Fruit fly (Drosophila melanogaster): ENCODE results near the gene CG13313.
A peak's percentile ranks its signal among the peaks of the same experiment; 100 is the strongest.

Gene CG13313

dm6 chr3L:8953199-8953956 is 5.3 kb upstream of the CG13313 start (continued):
- TF ChIP-seq CG11902 (GFP tag; optimal IDR thresholded peaks at IDR 0.05): no peak
- TF ChIP-seq Lpt (GFP tag; optimal IDR thresholded peaks at IDR 0.05): peak; percentile 40
- peak; percentile 78 for TF ChIP-seq Hr4 (GFP tag; optimal IDR thresholded peaks at IDR 0.05)
- peak; percentile 72 for TF ChIP-seq Met (GFP tag; optimal IDR thresholded peaks at IDR 0.05)
- no peak for TF ChIP-seq fd85E (GFP tag; optimal IDR thresholded peaks at IDR 0.05)
- peak; percentile 68 for TF ChIP-seq dac (GFP tag; optimal IDR thresholded peaks at IDR 0.05)
- TF ChIP-seq topi (GFP tag; optimal IDR thresholded peaks at IDR 0.05): peak; percentile 65
- TF ChIP-seq vri (GFP tag; optimal IDR thresholded peaks at IDR 0.05): peak; percentile 7
- peak; percentile 78 for TF ChIP-seq CG10631 (GFP tag; optimal IDR thresholded peaks at IDR 0.05)
- TF ChIP-seq CG6808 (GFP tag; optimal IDR thresholded peaks at IDR 0.05): peak; percentile 64
- TF ChIP-seq Ets21C (GFP tag; optimal IDR thresholded peaks at IDR 0.05): peak; percentile 41
- peak; percentile 78 for TF ChIP-seq CG6276 (GFP tag; optimal IDR thresholded peaks at IDR 0.05)
- TF ChIP-seq CG34406 (GFP tag; optimal IDR thresholded peaks at IDR 0.05): peak; percentile 3
- peak; percentile 67 for TF ChIP-seq net (GFP tag; optimal IDR thresholded peaks at IDR 0.05)
- peak; percentile 10 for TF ChIP-seq CG6854 (GFP tag; optimal IDR thresholded peaks at IDR 0.05)
- TF ChIP-seq OdsH (GFP tag; optimal IDR thresholded peaks at IDR 0.05): peak; percentile 31
- no peak for TF ChIP-seq CG11294 (GFP tag; IDR thresholded peaks at IDR 0.05)
- TF ChIP-seq Ets96B (tag; optimal IDR thresholded peaks at IDR 0.05): peak; percentile 66
- peak; percentile 56 to 58 for TF ChIP-seq ss (GFP tag; optimal IDR thresholded peaks at IDR 0.05)
- peak; percentile 40; the same call in 2 of the 3 replicates for TF ChIP-seq eg (GFP tag; IDR thresholded peaks at IDR 0.05)
- peak; percentile 65 for TF ChIP-seq lz (GFP tag; optimal IDR thresholded peaks at IDR 0.05)
- peak; percentile 54 for TF ChIP-seq spab (GFP tag; optimal IDR thresholded peaks at IDR 0.05)
- TF ChIP-seq esn (GFP tag; optimal IDR thresholded peaks at IDR 0.05): peak; percentile 74
- no peak for TF ChIP-seq Hr38 (GFP tag; optimal IDR thresholded peaks at IDR 0.05)
- TF ChIP-seq CG32006 (GFP tag; optimal IDR thresholded peaks at IDR 0.05): peak; percentile 90
- peak; percentile 30 for TF ChIP-seq cyc (GFP tag; optimal IDR thresholded peaks at IDR 0.05)
- no peak for TF ChIP-seq Blimp-1 (GFP tag; optimal IDR thresholded peaks at IDR 0.05)
- peak; percentile 68 for TF ChIP-seq Sox102F (GFP tag; optimal IDR thresholded peaks at IDR 0.05)
- TF ChIP-seq Gug (GFP tag; IDR thresholded peaks at IDR 0.05): peak; percentile 41; the same call in 1 of the 2 replicates
- peak; percentile 7 for TF ChIP-seq Smox (GFP tag; optimal IDR thresholded peaks at IDR 0.05)
- TF ChIP-seq CG4318 (GFP tag; optimal IDR thresholded peaks at IDR 0.05): peak; percentile 60
- peak; percentile 44 for TF ChIP-seq CG1621 (tag; optimal IDR thresholded peaks at IDR 0.05)
- TF ChIP-seq CG7368 (GFP tag; optimal IDR thresholded peaks at IDR 0.05): peak; percentile 21

- TF ChIP-seq CG7368 (GFP tag; optimal IDR thresholded peaks at IDR 0.05) (no peak), CG6276 (GFP tag; optimal IDR thresholded peaks at IDR 0.05) (no peak), esn (GFP tag; optimal IDR thresholded peaks at IDR 0.05) (no peak), Lpt (GFP tag; optimal IDR thresholded peaks at IDR 0.05) (no peak), Hr39 (GFP tag; optimal IDR thresholded peaks at IDR 0.05) (no peak), Eip78C (GFP tag) (peak; percentile 69), Gug (GFP tag; IDR thresholded peaks at IDR 0.05) (no peak), CG10631 (GFP tag; optimal IDR thresholded peaks at IDR 0.05) (no peak), Sox14 (GFP tag; optimal IDR thresholded peaks at IDR 0.05) (no peak), Eip75B (GFP tag; optimal IDR thresholded peaks at IDR 0.05) (no peak), fd85E (GFP tag; optimal IDR thresholded peaks at IDR 0.05) (no peak), CG10669 (GFP tag; optimal IDR thresholded peaks at IDR 0.05) (no peak), CG3919 (GFP tag; optimal IDR thresholded peaks at IDR 0.05) (no peak), CG11762 (GFP tag; optimal IDR thresholded peaks at IDR 0.05; ENCODE audit: insufficient read depth) (peak; percentile 1), CG6854 (GFP tag; optimal IDR thresholded peaks at IDR 0.05) (no peak)
Measured at dm6 chr3L:8953962-8954647, 4.6 kb upstream of the CG13313 start, which contains the start of the genes CG43783 and orb2. Gene CG43783, minus strand, starts transcription at chr3L:8954272. Gene orb2, minus strand, starts transcription at chr3L:8954463.

Data from whole organism, prepupa.